Fruit fly (Drosophila melanogaster): Measurements from ENCODE around the gene CG5418.
A peak's percentile ranks its signal among the peaks of the same experiment; 100 is the strongest.

- TF ChIP-seq Pif1B (GFP tag; optimal IDR thresholded peaks at IDR 0.05) (no peak), CG32121 (GFP tag; IDR thresholded peaks at IDR 0.05) (no peak), CG12605 (GFP tag; IDR thresholded peaks at IDR 0.05) (no peak), D1 (tag; optimal IDR thresholded peaks at IDR 0.05) (no peak), CG8159 (tag; optimal IDR thresholded peaks at IDR 0.05) (peak; percentile 21), rn (GFP tag; IDR thresholded peaks at IDR 0.05) (no peak), gl (tag; optimal IDR thresholded peaks at IDR 0.05) (no peak), CG14655 (GFP tag; optimal IDR thresholded peaks at IDR 0.05) (peak; percentile 10), Ets98B (GFP tag; IDR thresholded peaks at IDR 0.05) (no peak)
These were observed 33.0 kb upstream of the CG5418 start for dm6 chr2L:12485897-12486615.
